Fruit fly (Drosophila melanogaster) whole organism, embryonic: ENCODE results near the gene CG6652.

Experiments used
- Atf3 ChIP-seq: fragments of 200-800 bp; sonication (Bioruptor generic); optimal IDR thresholded peaks from 3 replicates; lab custom pipeline; 2016; ENCODE audit warnings: missing biosample characterization, missing genetic modification characterization
- BEAF-32 ChIP-seq: fragments of 200-800 bp; sonication (Bioruptor generic); optimal IDR thresholded peaks from 3 replicates; lab custom pipeline; 2017; ENCODE audit warnings: missing biosample characterization, missing genetic modification characterization, mild to moderate bottlenecking, moderate library complexity, missing genetic modification reagents
- CG10565 ChIP-seq: fragments of 200-800 bp; sonication (Bioruptor generic); optimal IDR thresholded peaks from 3 replicates; lab custom pipeline; 2016; ENCODE audit warnings: missing biosample characterization, mild to moderate bottlenecking, missing genetic modification characterization
- CG11085 ChIP-seq: fragments of 200-800 bp; sonication (Bioruptor generic); IDR thresholded peaks from 2 replicates; pipeline ENCODE4 v1.3.6; 2022; ENCODE audit warnings: missing biosample characterization, missing genetic modification characterization
- CG1233 ChIP-seq: fragments of 200-800 bp; sonication (Bioruptor generic); optimal IDR thresholded peaks from 4 replicates; lab custom pipeline; 2018; ENCODE audit warnings: missing biosample characterization, mild to moderate bottlenecking, missing genetic modification characterization
- CG13775 ChIP-seq: fragments of 200-800 bp; sonication (Bioruptor generic); optimal IDR thresholded peaks from 3 replicates; lab custom pipeline; 2017; ENCODE audit warnings: missing biosample characterization, mild to moderate bottlenecking, missing genetic modification characterization
- CG17568 ChIP-seq: fragments of 200-800 bp; sonication (Bioruptor generic); optimal IDR thresholded peaks from 2 replicates; lab custom pipeline; 2018; ENCODE audit warnings: missing biosample characterization, mild to moderate bottlenecking, missing genetic modification characterization, moderate library complexity
- CG18262 ChIP-seq: fragments of 200-800 bp; optimal IDR thresholded peaks from 3 replicates; lab custom pipeline; 2019; ENCODE audit warnings: missing biosample characterization, mild to moderate bottlenecking, missing genetic modification characterization, moderate library complexity
- CG1832 ChIP-seq: fragments of 200-800 bp; sonication (Bioruptor generic); optimal IDR thresholded peaks from 2 replicates; lab custom pipeline; 2017; ENCODE audit warnings: missing biosample characterization, mild to moderate bottlenecking, missing genetic modification characterization, inconsistent platforms
- CG18619 ChIP-seq: fragments of 200-800 bp; sonication (Bioruptor generic); optimal IDR thresholded peaks from 3 replicates; lab custom pipeline; 2017; ENCODE audit warnings: missing biosample characterization, mild to moderate bottlenecking, missing genetic modification characterization
- CG2202 ChIP-seq: fragments of 200-800 bp; sonication (Bioruptor generic); optimal IDR thresholded peaks from 2 replicates; lab custom pipeline; 2018; ENCODE audit warnings: missing biosample characterization, mild to moderate bottlenecking, missing genetic modification characterization
- CG2678 ChIP-seq: fragments of 200-800 bp; sonication (Bioruptor generic); optimal IDR thresholded peaks from 3 replicates; lab custom pipeline; 2019; ENCODE audit warnings: missing biosample characterization, mild to moderate bottlenecking, missing genetic modification characterization, moderate library complexity
- CG2889 ChIP-seq: fragments of 200-800 bp; sonication (Bioruptor generic); IDR thresholded peaks from 3 replicates; pipeline ENCODE4 v1.3.6; 2022; ENCODE audit warnings: missing biosample characterization, missing genetic modification characterization
- CG30403 ChIP-seq: fragments of 200-800 bp; sonication (Bioruptor generic); optimal IDR thresholded peaks from 3 replicates; lab custom pipeline; 2016; ENCODE audit warnings: missing biosample characterization, missing genetic modification characterization
- CG30431 ChIP-seq: fragments of 200-800 bp; sonication (Bioruptor generic); optimal IDR thresholded peaks from 2 replicates; lab custom pipeline; 2017; ENCODE audit warnings: missing biosample characterization, missing genetic modification characterization
- CG33557 ChIP-seq: fragments of 200-800 bp; sonication (Bioruptor generic); optimal IDR thresholded peaks from 2 replicates; lab custom pipeline; 2019; ENCODE audit warnings: missing biosample characterization, mild to moderate bottlenecking, missing genetic modification characterization, moderate library complexity
- CG6791 ChIP-seq: fragments of 200-800 bp; sonication (Bioruptor generic); IDR thresholded peaks from 3 replicates; pipeline ENCODE4 v1.3.6; 2022; ENCODE audit warnings: missing biosample characterization, missing genetic modification characterization; ENCODE audit not compliant: partially characterized antibody
- CG7839 ChIP-seq: fragments of 200-800 bp; sonication (Bioruptor generic); optimal IDR thresholded peaks from 3 replicates; lab custom pipeline; 2018; ENCODE audit warnings: missing biosample characterization, mild to moderate bottlenecking, missing genetic modification characterization, moderate library complexity
- CG7987 ChIP-seq: fragments of 200-800 bp; sonication (Bioruptor generic); optimal IDR thresholded peaks from 2 replicates; lab custom pipeline; 2018; ENCODE audit warnings: missing biosample characterization, mild to moderate bottlenecking, missing genetic modification characterization, moderate library complexity
- CG8388 ChIP-seq: fragments of 200-800 bp; sonication (Bioruptor generic); optimal IDR thresholded peaks from 2 replicates; lab custom pipeline; 2019; ENCODE audit warnings: missing biosample characterization, mild to moderate bottlenecking, missing genetic modification characterization, moderate library complexity
- D19A ChIP-seq: fragments of 200-800 bp; optimal IDR thresholded peaks from 3 replicates; lab custom pipeline; 2019; ENCODE audit warnings: missing biosample characterization, mild to moderate bottlenecking, missing genetic modification characterization, moderate library complexity
- E2f1 ChIP-seq: fragments of 200-800 bp; sonication (Bioruptor generic); IDR thresholded peaks from 2 replicates; pipeline ENCODE4 v1.3.6; 2022; ENCODE audit warnings: missing biosample characterization, missing genetic modification characterization
- E2f2 ChIP-seq: fragments of 200-800 bp; sonication (Bioruptor generic); IDR thresholded peaks from 2 replicates; pipeline ENCODE4 v1.3.6; 2022; ENCODE audit warnings: missing biosample characterization, missing genetic modification characterization
- Fer2 ChIP-seq: fragments of 200-800 bp; sonication (Bioruptor generic); optimal IDR thresholded peaks from 2 replicates; lab custom pipeline; 2018; ENCODE audit warnings: missing biosample characterization, mild to moderate bottlenecking, missing genetic modification characterization, moderate library complexity
- Fer3 ChIP-seq: fragments of 200-800 bp; sonication (Bioruptor generic); optimal IDR thresholded peaks from 2 replicates; lab custom pipeline; 2018; ENCODE audit warnings: missing biosample characterization, mild to moderate bottlenecking, missing genetic modification characterization, moderate library complexity
- Hsf ChIP-seq: fragments of 200-800 bp; sonication (Bioruptor generic); optimal IDR thresholded peaks from 3 replicates; lab custom pipeline; 2016; ENCODE audit warnings: missing biosample characterization, missing genetic modification characterization
- Lhr ChIP-seq: fragments of 200-800 bp; sonication (Bioruptor generic); optimal IDR thresholded peaks from 3 replicates; lab custom pipeline; 2017; ENCODE audit warnings: mild to moderate bottlenecking, missing biosample characterization, missing genetic modification reagents, missing genetic modification characterization
- Myb ChIP-seq: fragments of 200-800 bp; sonication (Bioruptor generic); optimal IDR thresholded peaks from 2 replicates; lab custom pipeline; 2016; ENCODE audit warnings: missing biosample characterization, missing genetic modification characterization
- NFAT ChIP-seq: fragments of 200-800 bp; sonication (Bioruptor generic); IDR thresholded peaks from 2 replicates; pipeline ENCODE4 v1.3.6; 2022; ENCODE audit warnings: missing biosample characterization, missing genetic modification characterization
- NfI ChIP-seq: fragments of 200-800 bp; sonication (Bioruptor generic); optimal IDR thresholded peaks from 3 replicates; lab custom pipeline; 2018; ENCODE audit warnings: missing biosample characterization, mild to moderate bottlenecking, missing genetic modification characterization, moderate library complexity
- Poxn ChIP-seq: fragments of 200-800 bp; sonication (Bioruptor generic); IDR thresholded peaks from 2 replicates; pipeline ENCODE4 v1.3.6; 2022; ENCODE audit warnings: missing biosample characterization, missing genetic modification characterization
- Scr ChIP-seq: fragments of 200-800 bp; sonication (Bioruptor generic); IDR thresholded peaks from 2 replicates; pipeline ENCODE4 v1.3.6; 2022; ENCODE audit warnings: missing biosample characterization, missing genetic modification characterization; ENCODE audit not compliant: partially characterized antibody
- br ChIP-seq: fragments of >200 bp; optimal IDR thresholded peaks from 2 replicates; lab custom pipeline; 2017
- corto ChIP-seq: fragments of 200-800 bp; sonication (Bioruptor generic); optimal IDR thresholded peaks from 2 replicates; lab custom pipeline; 2016; ENCODE audit warnings: missing biosample characterization, mild to moderate bottlenecking, missing genetic modification characterization, moderate library complexity
- crol ChIP-seq: fragments of 200-800 bp; sonication (Bioruptor generic); IDR thresholded peaks from 2 replicates; pipeline ENCODE4 v1.3.6; 2022; ENCODE audit warnings: missing biosample characterization, missing genetic modification characterization
- disco-r ChIP-seq: fragments of 200-800 bp; sonication (Bioruptor generic); optimal IDR thresholded peaks from 2 replicates; lab custom pipeline; 2016; ENCODE audit warnings: missing biosample characterization, missing genetic modification characterization
- fu2 ChIP-seq: fragments of 200-800 bp; sonication (Bioruptor generic); optimal IDR thresholded peaks from 2 replicates; lab custom pipeline; 2016; ENCODE audit warnings: missing biosample characterization, missing genetic modification characterization
- gem ChIP-seq: fragments of 200-800 bp; sonication (Bioruptor generic); optimal IDR thresholded peaks from 2 replicates; lab custom pipeline; 2019; ENCODE audit warnings: missing biosample characterization, mild to moderate bottlenecking, missing genetic modification characterization, moderate library complexity
- ham ChIP-seq: fragments of 200-800 bp; sonication (Bioruptor generic); IDR thresholded peaks from 2 replicates; pipeline ENCODE4 v1.3.6; 2022; ENCODE audit warnings: missing biosample characterization, missing genetic modification characterization
- jing ChIP-seq: fragments of 200-800 bp; sonication (Bioruptor generic); optimal IDR thresholded peaks from 2 replicates; lab custom pipeline; 2018; ENCODE audit warnings: missing biosample characterization, mild to moderate bottlenecking, missing genetic modification characterization
- klu ChIP-seq: fragments of 200-800 bp; sonication (Bioruptor generic); IDR thresholded peaks from 2 replicates; pipeline ENCODE4 v1.3.6; 2022; ENCODE audit warnings: missing biosample characterization, missing genetic modification characterization
- lab ChIP-seq: fragments of 200-800 bp; sonication (Bioruptor generic); optimal IDR thresholded peaks from 3 replicates; lab custom pipeline; 2017; ENCODE audit warnings: missing biosample characterization, missing genetic modification characterization, mild to moderate bottlenecking, moderate library complexity, missing genetic modification reagents
- nerfin-1 ChIP-seq: fragments of 200-800 bp; sonication (Bioruptor generic); optimal IDR thresholded peaks from 3 replicates; lab custom pipeline; 2019; ENCODE audit warnings: missing biosample characterization, mild to moderate bottlenecking, missing genetic modification characterization, moderate library complexity
- pfk ChIP-seq: fragments of 200-800 bp; sonication (Bioruptor generic); optimal IDR thresholded peaks from 2 replicates; lab custom pipeline; 2018; ENCODE audit warnings: missing biosample characterization, mild to moderate bottlenecking, missing genetic modification characterization, moderate library complexity
- pum ChIP-seq: fragments of 200-800 bp; sonication (Bioruptor generic); optimal IDR thresholded peaks from 2 replicates; lab custom pipeline; 2016; ENCODE audit warnings: missing biosample characterization, missing genetic modification characterization
- schlank ChIP-seq: fragments of 200-800 bp; sonication (Bioruptor generic); optimal IDR thresholded peaks from 2 replicates; lab custom pipeline; 2018; ENCODE audit warnings: missing biosample characterization, mild to moderate bottlenecking, missing genetic modification characterization
- sens ChIP-seq: fragments of 200-800 bp; sonication (Bioruptor generic); peaks from one replicate; lab custom pipeline; 2016; ENCODE audit warnings: missing biosample characterization, missing genetic modification characterization
- tna ChIP-seq: fragments of 200-800 bp; sonication (Bioruptor generic); IDR thresholded peaks from 2 replicates; pipeline ENCODE4 v1.3.6; 2022; ENCODE audit warnings: missing biosample characterization, missing genetic modification characterization; ENCODE audit not compliant: partially characterized antibody
- vvl ChIP-seq: fragments of 200-800 bp; sonication (Bioruptor generic); IDR thresholded peaks from 2 replicates; pipeline ENCODE4 v1.3.6; 2022; ENCODE audit warnings: missing biosample characterization, missing genetic modification characterization
- zen ChIP-seq: fragments of 200-800 bp; sonication (Bioruptor generic); optimal IDR thresholded peaks from 3 replicates; lab custom pipeline; 2018; ENCODE audit warnings: missing biosample characterization, mild to moderate bottlenecking, missing genetic modification characterization, moderate library complexity

The CG6652 gene

dm6 chr3L:17004218-17004759 lies 18.4 kb downstream of the CG6652 start (continued):
- TF ChIP-seq CG11085 (GFP tag; lab: Robert Waterston, UW) (peak; percentile 61), CG10565 (GFP tag; lab: Kevin White, UChicago) (peak; percentile 39), ham (GFP tag; lab: Robert Waterston, UW) (peak; percentile 76), Fer3 (tag; lab: Kevin White, UChicago) (peak; percentile 75), tna (no peak), CG18262 (tag; lab: Kevin White, UChicago) (peak; percentile 87), gem (peak; percentile 94), Myb (GFP tag; lab: Kevin White, UChicago) (peak; percentile 80), CG17568 (GFP tag; lab: Kevin White, UChicago) (peak; percentile 72), fu2 (GFP tag; lab: Kevin White, UChicago) (peak; percentile 90), CG13775 (GFP tag; lab: Kevin White, UChicago) (peak; percentile 80), D19A (tag; lab: Kevin White, UChicago) (peak; percentile 72), CG1832 (GFP tag; lab: Kevin White, UChicago) (peak; percentile 28), Scr (GFP tag; lab: Robert Waterston, UW) (no peak), Hsf (GFP tag; lab: Kevin White, UChicago) (peak; percentile 90), zen (tag; lab: Kevin White, UChicago) (peak; percentile 29), schlank (tag; lab: Kevin White, UChicago) (peak; percentile 71), CG7987 (GFP tag; lab: Kevin White, UChicago) (peak; percentile 36), Atf3 (GFP tag; lab: Kevin White, UChicago) (peak; percentile 71), CG18619 (peak; percentile 88), CG30431 (GFP tag; lab: Kevin White, UChicago) (peak; percentile 59), CG7839 (peak; percentile 93), pum (peak; percentile 90), sens (GFP tag; lab: Kevin White, UChicago) (peak; percentile 98), br (lab: Kevin White, UChicago) (no peak), CG1233 (GFP tag; lab: Kevin White, UChicago) (peak; percentile 48), CG33557 (peak; percentile 25), corto (GFP tag; lab: Kevin White, UChicago) (no peak), E2f2 (peak; percentile 62), klu (peak; percentile 79), nerfin-1 (tag; lab: Kevin White, UChicago) (peak; percentile 50), vvl (GFP tag; lab: Robert Waterston, UW) (peak; percentile 80), CG2678 (tag; lab: Kevin White, UChicago) (peak; percentile 88), pfk (GFP tag; lab: Kevin White, UChicago) (no peak), BEAF-32 (GFP tag; lab: Kevin White, UChicago) (no peak), CG2889 (GFP tag; lab: Robert Waterston, UW) (peak; percentile 82), jing (GFP tag; lab: Kevin White, UChicago) (peak; percentile 79), CG6791 (GFP tag; lab: Robert Waterston, UW) (no peak), disco-r (peak; percentile 86), E2f1 (GFP tag; lab: Robert Waterston, UW) (peak; percentile 80), Lhr (GFP tag; lab: Kevin White, UChicago) (peak; percentile 60), lab (peak; percentile 84), CG30403 (peak; percentile 93), Fer2 (no peak), Poxn (peak; percentile 33; the same call in 1 of the 2 replicates), CG2202 (tag; lab: Kevin White, UChicago) (peak; percentile 1), crol (GFP tag; lab: Robert Waterston, UW) (peak; percentile 89), NfI (peak; percentile 83), NFAT (GFP tag; lab: Robert Waterston, UW) (peak; percentile 67), CG8388 (GFP tag; lab: Kevin White, UChicago) (peak; percentile 83)
